Fruit fly (Drosophila melanogaster) whole organism, pupa: ENCODE measurements around the gene Send1.
A peak's percentile ranks its signal among the peaks of the same experiment; 100 is the strongest.

Experiments
- CG13204 ChIP-seq: fragments of 200-800 bp; sonication (Bioruptor generic); optimal IDR thresholded peaks from 2 replicates; lab custom pipeline; 2018; ENCODE audit warnings: missing biosample characterization, mild to moderate bottlenecking, missing genetic modification characterization, moderate library complexity
- CG32121 ChIP-seq: fragments of 200-800 bp; sonication (Bioruptor generic); IDR thresholded peaks from 2 replicates; pipeline ENCODE4 v1.3.6; 2022; ENCODE audit warnings: missing biosample characterization, missing genetic modification characterization
- CG34367 ChIP-seq: fragments of 200-800 bp; sonication (Bioruptor generic); optimal IDR thresholded peaks from 2 replicates; lab custom pipeline; 2018; ENCODE audit warnings: missing biosample characterization, mild to moderate bottlenecking, missing genetic modification characterization
- CG4496 ChIP-seq: fragments of 200-800 bp; sonication (Bioruptor generic); IDR thresholded peaks from 3 replicates; pipeline ENCODE4 v1.3.6; 2022; ENCODE audit warnings: missing biosample characterization, missing genetic modification characterization
- CG8159 ChIP-seq: fragments of 200-800 bp; sonication (Bioruptor generic); optimal IDR thresholded peaks from 3 replicates; lab custom pipeline; 2018; ENCODE audit warnings: missing biosample characterization, mild to moderate bottlenecking, missing genetic modification characterization, moderate library complexity
- CG8301 ChIP-seq: fragments of 200-800 bp; sonication (Bioruptor generic); optimal IDR thresholded peaks from 2 replicates; lab custom pipeline; 2018; ENCODE audit warnings: missing biosample characterization, mild to moderate bottlenecking, missing genetic modification characterization
- EcR ChIP-seq: fragments of 200-800 bp; sonication (Bioruptor generic); optimal IDR thresholded peaks from 3 replicates; lab custom pipeline; 2019; ENCODE audit warnings: missing biosample characterization, missing genetic modification characterization, mild to moderate bottlenecking, moderate library complexity, missing genetic modification reagents
- Ets98B ChIP-seq: fragments of 200-800 bp; sonication (Bioruptor generic); IDR thresholded peaks from 2 replicates; pipeline ENCODE4 v1.3.6; 2022; ENCODE audit warnings: missing biosample characterization, missing genetic modification characterization
- Pif1A ChIP-seq: fragments of 200-800 bp; sonication (Bioruptor generic); optimal IDR thresholded peaks from 3 replicates; lab custom pipeline; 2016; ENCODE audit warnings: missing biosample characterization, missing genetic modification characterization
- Pif1B ChIP-seq: fragments of 200-800 bp; sonication (Bioruptor generic); optimal IDR thresholded peaks from 3 replicates; lab custom pipeline; 2016; ENCODE audit warnings: missing biosample characterization, missing genetic modification characterization

dm6 chr2L:2236722-2237121 is 18.1 kb downstream of the Send1 start, which contains the start of gene Sec24CD:
- no peak for TF ChIP-seq CG8159 (tag; lab: Kevin White, UChicago)
- TF ChIP-seq CG34367 (tag; lab: Kevin White, UChicago) = no peak
- peak; percentile 36 for TF ChIP-seq EcR (GFP tag; lab: Kevin White, UChicago)
- no peak; the same call in 1 of the 2 replicates for TF ChIP-seq Ets98B (GFP tag; lab: Robert Waterston, UW)
- no peak for TF ChIP-seq Pif1B (GFP tag; lab: Kevin White, UChicago)
- TF ChIP-seq CG32121 (GFP tag; lab: Robert Waterston, UW) = no peak
- TF ChIP-seq CG4496 = no peak
- no peak for TF ChIP-seq Pif1A (GFP tag; lab: Kevin White, UChicago)
- TF ChIP-seq CG13204 (GFP tag; lab: Kevin White, UChicago) = no peak
- TF ChIP-seq CG8301 (tag; lab: Kevin White, UChicago) = no peak
